Fruit fly (Drosophila melanogaster) whole organism, embryonic: ENCODE data around the gene CG42240.
A peak's percentile ranks its signal among the peaks of the same experiment; 100 is the strongest.

Experiments
- BtbVII ChIP-seq: fragments of 200-800 bp; sonication (Bioruptor generic); optimal IDR thresholded peaks from 3 replicates; lab custom pipeline; 2017; ENCODE audit warnings: missing biosample characterization, mild to moderate bottlenecking, missing genetic modification characterization
- Bteb2 ChIP-seq: fragments of 200-800 bp; sonication (Bioruptor generic); optimal IDR thresholded peaks from 2 replicates; lab custom pipeline; 2016; ENCODE audit warnings: missing biosample characterization, missing genetic modification characterization
- CG11085 ChIP-seq: fragments of 200-800 bp; sonication (Bioruptor generic); IDR thresholded peaks from 2 replicates; pipeline ENCODE4 v1.3.6; 2022; ENCODE audit warnings: missing biosample characterization, missing genetic modification characterization
- CG11456 ChIP-seq: fragments of 200-800 bp; sonication (Bioruptor generic); IDR thresholded peaks from 3 replicates; pipeline ENCODE4 v1.3.6; 2022; ENCODE audit warnings: missing biosample characterization, missing genetic modification characterization
- CG12391 ChIP-seq: fragments of 200-800 bp; sonication (Bioruptor generic); optimal IDR thresholded peaks from 3 replicates; lab custom pipeline; 2018; ENCODE audit warnings: missing biosample characterization, mild to moderate bottlenecking, missing genetic modification characterization, moderate library complexity
- CG14441 ChIP-seq: fragments of 200-800 bp; sonication (Bioruptor generic); IDR thresholded peaks from 2 replicates; pipeline ENCODE4 v1.3.6; 2022; ENCODE audit warnings: missing biosample characterization, missing genetic modification characterization
- CG14667 ChIP-seq: fragments of 200-800 bp; sonication (Bioruptor generic); IDR thresholded peaks from 2 replicates; pipeline ENCODE4 v1.3.6; 2022; ENCODE audit warnings: missing biosample characterization, missing genetic modification characterization
- CG15479 ChIP-seq: fragments of 200-800 bp; sonication (Bioruptor generic); optimal IDR thresholded peaks from 3 replicates; lab custom pipeline; 2019; ENCODE audit warnings: missing biosample characterization, mild to moderate bottlenecking, missing genetic modification characterization, moderate library complexity
- CG2116 ChIP-seq: fragments of 200-800 bp; sonication (Bioruptor generic); optimal IDR thresholded peaks from 3 replicates; lab custom pipeline; 2018; ENCODE audit warnings: missing biosample characterization, mild to moderate bottlenecking, missing genetic modification characterization
- CG2202 ChIP-seq: fragments of 200-800 bp; sonication (Bioruptor generic); optimal IDR thresholded peaks from 2 replicates; lab custom pipeline; 2018; ENCODE audit warnings: missing biosample characterization, mild to moderate bottlenecking, missing genetic modification characterization
- CG30403 ChIP-seq: fragments of 200-800 bp; sonication (Bioruptor generic); optimal IDR thresholded peaks from 3 replicates; lab custom pipeline; 2016; ENCODE audit warnings: missing biosample characterization, missing genetic modification characterization
- CG3065 ChIP-seq: fragments of 200-800 bp; sonication (Bioruptor generic); optimal IDR thresholded peaks from 2 replicates; lab custom pipeline; 2016; ENCODE audit warnings: missing biosample characterization, missing genetic modification characterization
- CG33213 ChIP-seq: fragments of 200-800 bp; sonication (Bioruptor generic); optimal IDR thresholded peaks from 3 replicates; lab custom pipeline; 2016; ENCODE audit warnings: missing biosample characterization, missing genetic modification characterization
- CG33557 ChIP-seq: fragments of 200-800 bp; sonication (Bioruptor generic); optimal IDR thresholded peaks from 2 replicates; lab custom pipeline; 2019; ENCODE audit warnings: missing biosample characterization, mild to moderate bottlenecking, missing genetic modification characterization, moderate library complexity
- CG43689 ChIP-seq: fragments of 200-800 bp; sonication (Bioruptor generic); IDR thresholded peaks from 2 replicates; pipeline ENCODE4 v1.3.6; 2022; ENCODE audit warnings: missing biosample characterization, missing genetic modification characterization
- CG4404 ChIP-seq: fragments of 200-800 bp; sonication (Bioruptor generic); IDR thresholded peaks from 2 replicates; pipeline ENCODE4 v1.3.6; 2022; ENCODE audit warnings: missing biosample characterization, missing genetic modification characterization
- CG8290 ChIP-seq, 3 experiments: fragments of 200-800 bp; sonication (Bioruptor generic); optimal IDR thresholded peaks; 2 replicates each; lab custom pipeline; 2016 to 2019; ENCODE audit warnings: missing biosample characterization in 3 of 3, missing genetic modification characterization in 3 of 3, mild to moderate bottlenecking in 2 of 3, moderate library complexity in 1 of 3
- CG9609 ChIP-seq: fragments of 200-800 bp; sonication (Bioruptor generic); optimal IDR thresholded peaks from 3 replicates; lab custom pipeline; 2016; ENCODE audit warnings: missing biosample characterization, missing genetic modification characterization
- CG9727 ChIP-seq: fragments of 200-800 bp; sonication (Bioruptor generic); optimal IDR thresholded peaks from 3 replicates; lab custom pipeline; 2017; ENCODE audit warnings: missing biosample characterization, mild to moderate bottlenecking, missing genetic modification characterization
- CoRest ChIP-seq: fragments of 200-800 bp; sonication (Bioruptor generic); optimal IDR thresholded peaks from 3 replicates; lab custom pipeline; 2018; ENCODE audit warnings: missing biosample characterization, mild to moderate bottlenecking, missing genetic modification characterization, moderate library complexity
- Dp ChIP-seq: fragments of 200-800 bp; sonication (Bioruptor generic); optimal IDR thresholded peaks from 2 replicates; lab custom pipeline; 2018; ENCODE audit warnings: missing biosample characterization, mild to moderate bottlenecking, missing genetic modification characterization, moderate library complexity
- Ets65A ChIP-seq: fragments of 200-800 bp; sonication (Bioruptor generic); peaks from one replicate; lab custom pipeline; 2016; ENCODE audit warnings: missing biosample characterization, missing genetic modification characterization
- Fer1 ChIP-seq: fragments of 200-800 bp; sonication (Bioruptor generic); optimal IDR thresholded peaks from 2 replicates; lab custom pipeline; 2017; ENCODE audit warnings: missing biosample characterization, mild to moderate bottlenecking, missing genetic modification characterization
- H2.0 ChIP-seq: fragments of 200-800 bp; sonication (Bioruptor generic); IDR thresholded peaks from 2 replicates; pipeline ENCODE4 v1.3.6; 2022; ENCODE audit warnings: missing biosample characterization, missing genetic modification characterization
- Hr3 ChIP-seq: fragments of 200-800 bp; sonication (Bioruptor generic); optimal IDR thresholded peaks from 3 replicates; lab custom pipeline; 2016; ENCODE audit warnings: missing biosample characterization, missing genetic modification characterization
- NK7.1 ChIP-seq: fragments of 200-800 bp; sonication (Bioruptor generic); optimal IDR thresholded peaks from 3 replicates; lab custom pipeline; 2016; ENCODE audit warnings: missing biosample characterization, missing genetic modification characterization
- Nf-YB ChIP-seq: fragments of 200-800 bp; sonication (Bioruptor generic); optimal IDR thresholded peaks from 3 replicates; lab custom pipeline; 2019; ENCODE audit warnings: missing biosample characterization, mild to moderate bottlenecking, missing genetic modification characterization, moderate library complexity
- Opbp ChIP-seq: fragments of 200-800 bp; sonication (Bioruptor generic); IDR thresholded peaks from 3 replicates; pipeline ENCODE4 v1.3.6; 2022; ENCODE audit warnings: missing biosample characterization, missing genetic modification characterization; ENCODE audit not compliant: partially characterized antibody
- Xbp1 ChIP-seq: fragments of 200-800 bp; sonication (Bioruptor generic); optimal IDR thresholded peaks from 3 replicates; lab custom pipeline; 2016; ENCODE audit warnings: missing biosample characterization, mild to moderate bottlenecking, missing genetic modification characterization
- ab ChIP-seq: fragments of 200-800 bp; sonication (Bioruptor generic); optimal IDR thresholded peaks from 2 replicates; lab custom pipeline; 2016; ENCODE audit warnings: missing biosample characterization, missing genetic modification characterization
- bcd ChIP-seq: fragments of 200-800 bp; sonication (Bioruptor generic); optimal IDR thresholded peaks from 2 replicates; lab custom pipeline; 2017; ENCODE audit warnings: missing biosample characterization, mild to moderate bottlenecking, missing genetic modification characterization
- cas ChIP-seq: fragments of 200-800 bp; sonication (Bioruptor generic); IDR thresholded peaks from 2 replicates; pipeline ENCODE4 v1.3.6; 2022; ENCODE audit warnings: missing biosample characterization, missing genetic modification characterization
- cg ChIP-seq: fragments of 200-800 bp; sonication (Bioruptor generic); optimal IDR thresholded peaks from 3 replicates; lab custom pipeline; 2019; ENCODE audit warnings: missing biosample characterization, mild to moderate bottlenecking, missing genetic modification characterization, moderate library complexity
- chinmo ChIP-seq: fragments of 200-800 bp; sonication (Bioruptor generic); IDR thresholded peaks from 4 replicates; pipeline ENCODE4 v1.3.6; 2022; ENCODE audit warnings: missing biosample characterization, missing genetic modification characterization; ENCODE audit not compliant: partially characterized antibody
- chn ChIP-seq: fragments of 200-800 bp; sonication (Bioruptor generic); optimal IDR thresholded peaks from 2 replicates; lab custom pipeline; 2016; ENCODE audit warnings: missing biosample characterization, missing genetic modification characterization
- dm ChIP-seq: fragments of 200-800 bp; sonication (Bioruptor generic); optimal IDR thresholded peaks from 3 replicates; lab custom pipeline; 2016; ENCODE audit warnings: missing biosample characterization, missing genetic modification characterization
- esg ChIP-seq: fragments of 200-800 bp; sonication (Bioruptor generic); conservative IDR thresholded peaks from 2 replicates; pipeline ENCODE4 v1.3.6; 2022; ENCODE audit warnings: missing biosample characterization, missing genetic modification characterization
- fd64A ChIP-seq: fragments of 200-800 bp; sonication (Bioruptor generic); optimal IDR thresholded peaks from 3 replicates; lab custom pipeline; 2018; ENCODE audit warnings: missing biosample characterization, mild to moderate bottlenecking, missing genetic modification characterization
- gem ChIP-seq: fragments of 200-800 bp; sonication (Bioruptor generic); optimal IDR thresholded peaks from 2 replicates; lab custom pipeline; 2019; ENCODE audit warnings: missing biosample characterization, mild to moderate bottlenecking, missing genetic modification characterization, moderate library complexity
- gsb ChIP-seq: fragments of 200-800 bp; sonication (Bioruptor generic); IDR thresholded peaks from 2 replicates; pipeline ENCODE4 v1.3.6; 2022; ENCODE audit warnings: missing biosample characterization, missing genetic modification characterization
- ken ChIP-seq: fragments of 200-800 bp; sonication (Bioruptor generic); IDR thresholded peaks from 3 replicates; pipeline ENCODE4 v1.3.6; 2022; ENCODE audit warnings: missing biosample characterization, missing genetic modification characterization
- kni ChIP-seq: fragments of 200-800 bp; sonication (Bioruptor generic); optimal IDR thresholded peaks from 3 replicates; lab custom pipeline; 2017; ENCODE audit warnings: mild to moderate bottlenecking, missing biosample characterization, missing genetic modification reagents, missing genetic modification characterization
- mld ChIP-seq: fragments of 200-800 bp; sonication (Bioruptor generic); IDR thresholded peaks from 3 replicates; pipeline ENCODE4 v1.3.6; 2022; ENCODE audit warnings: missing biosample characterization, missing genetic modification characterization; ENCODE audit not compliant: partially characterized antibody
- peb ChIP-seq: fragments of 200-800 bp; sonication (Bioruptor generic); IDR thresholded peaks from 2 replicates; pipeline ENCODE4 v1.3.6; 2022; ENCODE audit warnings: missing biosample characterization, missing genetic modification characterization
- pho ChIP-seq: fragments of 200-800 bp; sonication (Bioruptor generic); optimal IDR thresholded peaks from 2 replicates; lab custom pipeline; 2016; ENCODE audit warnings: missing biosample characterization, missing genetic modification characterization
- repo ChIP-seq: fragments of 200-800 bp; sonication (Bioruptor generic); optimal IDR thresholded peaks from 2 replicates; lab custom pipeline; 2016; ENCODE audit warnings: missing biosample characterization, missing genetic modification characterization
- salm ChIP-seq: fragments of 200-800 bp; sonication (Bioruptor generic); optimal IDR thresholded peaks from 2 replicates; lab custom pipeline; 2018; ENCODE audit warnings: missing biosample characterization, mild to moderate bottlenecking, missing genetic modification characterization
- sens ChIP-seq: fragments of 200-800 bp; sonication (Bioruptor generic); peaks from one replicate; lab custom pipeline; 2016; ENCODE audit warnings: missing biosample characterization, missing genetic modification characterization
- sqz ChIP-seq: fragments of 200-800 bp; sonication (Bioruptor generic); optimal IDR thresholded peaks from 3 replicates; lab custom pipeline; 2018; ENCODE audit warnings: missing biosample characterization, mild to moderate bottlenecking, missing genetic modification characterization
- yki ChIP-seq: fragments of >200 bp; optimal IDR thresholded peaks from 3 replicates; lab custom pipeline; 2018

CG42240 gene

dm6 chrX:6352769-6353612, 22.3 kb downstream of the CG42240 start (continued):
- TF ChIP-seq Bteb2 (no peak), CG15479 (peak; percentile 26), CG8290 (GFP tag; optimal IDR thresholded peaks at IDR 0.05; lab: Kevin White, UChicago) (no peak), CG8290 (tag; optimal IDR thresholded peaks at IDR 0.05; lab: Kevin White, UChicago) (peak in 1 of 2 experiments; percentile 42), cg (peak; percentile 54), mld (GFP tag; lab: Robert Waterston, UW) (no peak), BtbVII (GFP tag; lab: Kevin White, UChicago) (no peak), kni (GFP tag; lab: Kevin White, UChicago) (no peak), Dp (GFP tag; lab: Kevin White, UChicago) (no peak), sqz (GFP tag; lab: Kevin White, UChicago) (peak; percentile 76), CG9609 (GFP tag; lab: Kevin White, UChicago) (no peak), Xbp1 (no peak), esg (no peak), CG14441 (GFP tag; lab: Robert Waterston, UW) (no peak), gsb (GFP tag; lab: Robert Waterston, UW) (no peak), bcd (GFP tag; lab: Kevin White, UChicago) (no peak), H2.0 (GFP tag; lab: Robert Waterston, UW) (no peak), CG30403 (GFP tag; lab: Kevin White, UChicago) (no peak), CG9727 (GFP tag; lab: Kevin White, UChicago) (no peak), yki (lab: Kevin White, UChicago) (peak; percentile 59), sens (GFP tag; lab: Kevin White, UChicago) (peak; percentile 47), peb (GFP tag; lab: Robert Waterston, UW) (no peak), chinmo (GFP tag; lab: Robert Waterston, UW) (0 out of 4 replicates have a peak, but pooled peaks have one; percentile 41), repo (GFP tag; lab: Kevin White, UChicago) (no peak), salm (tag; lab: Kevin White, UChicago) (no peak), fd64A (GFP tag; lab: Kevin White, UChicago) (no peak), NK7.1 (GFP tag; lab: Kevin White, UChicago) (no peak), Ets65A (GFP tag; lab: Kevin White, UChicago) (no peak), ab (GFP tag; lab: Kevin White, UChicago) (no peak)

- TF ChIP-seq CG43689 = peak; percentile 49
- TF ChIP-seq gsb (GFP tag; lab: Robert Waterston, UW) = peak; percentile 76
- TF ChIP-seq ken (GFP tag; lab: Robert Waterston, UW) = peak; percentile 64; the same call in 1 of the 3 replicates
- peak; percentile 68 for TF ChIP-seq CG2202 (tag; lab: Kevin White, UChicago)
- no peak for TF ChIP-seq Opbp (GFP tag; lab: Robert Waterston, UW)
- TF ChIP-seq CG11456 (GFP tag; lab: Robert Waterston, UW) = peak; percentile 73
- TF ChIP-seq CG33213 (GFP tag; lab: Kevin White, UChicago) = no peak
- peak; percentile 42; the same call in 1 of the 2 replicates for TF ChIP-seq CG14667 (GFP tag; lab: Robert Waterston, UW)
- no peak for TF ChIP-seq chn (GFP tag; lab: Kevin White, UChicago)
- TF ChIP-seq Fer1 (GFP tag; lab: Kevin White, UChicago) = peak; percentile 93
- no peak; the same call in 1 of the 2 replicates for TF ChIP-seq CG11085 (GFP tag; lab: Robert Waterston, UW)
- TF ChIP-seq dm (GFP tag; lab: Kevin White, UChicago) = no peak
- peak; percentile 70 for TF ChIP-seq Nf-YB (GFP tag; lab: Kevin White, UChicago)
- peak; percentile 23 for TF ChIP-seq pho
- TF ChIP-seq CG3065 (GFP tag; lab: Kevin White, UChicago) = peak; percentile 31
- TF ChIP-seq CG4404 = peak; percentile 72
- TF ChIP-seq Hr3 = peak; percentile 81
- TF ChIP-seq gem (tag; lab: Kevin White, UChicago) = peak; percentile 95
- 0 out of 2 replicates have a peak, but pooled peaks have one; percentile 75 for TF ChIP-seq cas (GFP tag; lab: Robert Waterston, UW)
- peak; percentile 94 for TF ChIP-seq CoRest (tag; lab: Kevin White, UChicago)
- TF ChIP-seq ab (GFP tag; lab: Kevin White, UChicago) = no peak
- peak; percentile 92 for TF ChIP-seq CG12391 (tag; lab: Kevin White, UChicago)
- TF ChIP-seq CG33557 (GFP tag; lab: Kevin White, UChicago) = peak; percentile 87
- TF ChIP-seq CG2116 (GFP tag; lab: Kevin White, UChicago) = peak; percentile 59
Observed at dm6 chrX:6353613-6353986, 23.0 kb downstream of the CG42240 start.
